ENCODE assay signal across 5 worm cellular contexts in the genomic region with DNA sequence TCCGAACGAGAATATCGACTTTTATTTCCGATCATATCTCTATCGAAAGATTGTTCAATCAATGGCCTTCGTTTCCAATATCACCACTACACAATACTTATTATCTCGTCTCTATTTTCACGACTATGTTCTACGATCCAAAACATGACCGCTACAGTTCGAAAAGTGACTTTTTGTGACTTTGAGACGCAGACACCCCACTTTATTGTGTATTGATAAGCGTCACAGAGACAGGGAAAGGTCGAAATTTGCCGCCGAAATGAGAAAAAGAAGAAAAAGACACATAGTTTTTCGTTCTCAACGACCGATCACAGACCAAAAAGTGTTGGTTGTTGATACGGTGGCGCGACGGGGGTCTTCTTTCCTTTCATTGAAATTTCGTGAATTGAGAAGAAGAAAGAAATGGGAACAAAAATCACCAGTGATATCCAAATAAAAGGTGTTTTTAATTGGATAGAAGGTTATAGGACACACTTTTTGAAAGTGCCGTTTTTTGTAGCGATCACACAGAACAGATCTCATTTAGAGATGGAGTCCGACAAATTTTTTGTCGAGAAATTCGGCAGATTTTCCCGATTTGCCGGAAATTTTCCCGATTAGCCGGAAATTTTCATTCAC.
A peak's percentile ranks its signal among the peaks of the same experiment; 100 is the strongest.
TF ChIP-seq lines count a peak whose summit lies in the region.

No protein-coding gene starts in this region.

TF ChIP-seq in whole organism, L1 larva, 84 proteins besides CTCF, POLR2A, EP300 and RAD21 (continues in another document):
- TF ChIP-seq tbx-2 (tag; optimal IDR thresholded peaks at IDR 0.05; lab: Kevin White, UChicago) = peak; percentile 38
- TF ChIP-seq C34B4.2 (tag; optimal IDR thresholded peaks at IDR 0.05; lab: Kevin White, UChicago) = no peak
- TF ChIP-seq elt-3 (tag; optimal IDR thresholded peaks at IDR 0.05; lab: Kevin White, UChicago) = peak in 5 of 6 experiments; percentile 45 to 96 (median 80)
- TF ChIP-seq fkh-4 (tag; optimal IDR thresholded peaks at IDR 0.05; lab: Kevin White, UChicago; ENCODE audit: borderline replicate concordance) = no peak
- no peak for TF ChIP-seq alr-1 (tag; optimal IDR thresholded peaks at IDR 0.05; lab: Kevin White, UChicago; ENCODE audit: borderline replicate concordance)
- TF ChIP-seq lir-3 (tag; optimal IDR thresholded peaks at IDR 0.05; lab: Kevin White, UChicago; ENCODE audit: poor library complexity) = no peak
- peak; percentile 84 for TF ChIP-seq nhr-20 (tag; optimal IDR thresholded peaks at IDR 0.05; lab: Kevin White, UChicago)
- TF ChIP-seq nhr-19 (GFP tag; conservative IDR thresholded peaks at IDR 0.05; lab: Robert Waterston, UW) = peak; percentile 26; the same call in 1 of the 2 replicates
- no peak for TF ChIP-seq fos-1 (tag; optimal IDR thresholded peaks at IDR 0.05; lab: Kevin White, UChicago)
- TF ChIP-seq snu-23 (GFP tag; optimal IDR thresholded peaks at IDR 0.05; lab: Kevin White, UChicago) = peak; percentile 36
- no peak for TF ChIP-seq lin-15B (tag; optimal IDR thresholded peaks at IDR 0.05; lab: Kevin White, UChicago)
- TF ChIP-seq unc-86 (tag; optimal IDR thresholded peaks at IDR 0.05; lab: Kevin White, UChicago) = no peak
- TF ChIP-seq nhr-12 (tag; optimal IDR thresholded peaks at IDR 0.05; lab: Kevin White, UChicago) = no peak
- TF ChIP-seq nhr-85 (tag; lab: Kevin White, UChicago) = peak; percentile 94
- peak in 1 of 2 experiments; percentile 38 for TF ChIP-seq lsy-2 (tag; optimal IDR thresholded peaks at IDR 0.05; lab: Kevin White, UChicago)
- TF ChIP-seq mep-1 (tag; optimal IDR thresholded peaks at IDR 0.05; lab: Kevin White, UChicago) = peak; percentile 5

TF ChIP-seq in whole organism, L2 larva, 48 proteins besides CTCF, POLR2A, EP300 and RAD21 (continues in another document):
- TF ChIP-seq nhr-21 (tag; optimal IDR thresholded peaks at IDR 0.05; lab: Kevin White, UChicago) (peak; percentile 89), ceh-82 (tag; optimal IDR thresholded peaks at IDR 0.05; lab: Kevin White, UChicago) (no peak), aly-2 (tag; optimal IDR thresholded peaks at IDR 0.05; lab: Kevin White, UChicago) (no peak), sma-9 (GFP tag; optimal IDR thresholded peaks at IDR 0.05; lab: Kevin White, UChicago) (peak; percentile 92), sma-9 (tag; optimal IDR thresholded peaks at IDR 0.05; lab: Kevin White, UChicago) (no peak), snpc-4 (tag; optimal IDR thresholded peaks at IDR 0.05; lab: Kevin White, UChicago) (no peak), lsy-2 (tag; optimal IDR thresholded peaks at IDR 0.05; lab: Kevin White, UChicago) (peak in 1 of 2 experiments; percentile 1), elt-3 (tag; optimal IDR thresholded peaks at IDR 0.05; lab: Kevin White, UChicago) (no peak), zag-1 (tag; optimal IDR thresholded peaks at IDR 0.05; lab: Kevin White, UChicago) (no peak), mdl-1 (tag; optimal IDR thresholded peaks at IDR 0.05; lab: Kevin White, UChicago) (peak in 1 of 2 experiments; percentile 10), sma-3 (GFP tag; optimal IDR thresholded peaks at IDR 0.05; lab: Kevin White, UChicago) (peak; percentile 79), lin-39 (tag; optimal IDR thresholded peaks at IDR 0.05; lab: Kevin White, UChicago) (no peak), crh-2 (tag; optimal IDR thresholded peaks at IDR 0.05; lab: Kevin White, UChicago) (peak; percentile 45), nhr-129 (tag; optimal IDR thresholded peaks at IDR 0.05; lab: Kevin White, UChicago) (peak; percentile 22), ama-1 (optimal IDR thresholded peaks at IDR 0.05; lab: Kevin White, UChicago) (no peak), peb-1 (tag; optimal IDR thresholded peaks at IDR 0.05; lab: Kevin White, UChicago) (no peak), ceh-16 (tag; optimal IDR thresholded peaks at IDR 0.05; lab: Kevin White, UChicago) (no peak), nhr-77 (tag; optimal IDR thresholded peaks at IDR 0.05; lab: Kevin White, UChicago) (no peak)

TF ChIP-seq in whole organism, L3 larva, 47 proteins besides CTCF, POLR2A, EP300 and RAD21 (continues in another document):
- TF ChIP-seq unc-39 (tag; optimal IDR thresholded peaks at IDR 0.05; lab: Kevin White, UChicago) (no peak), sea-2 (GFP tag; optimal IDR thresholded peaks at IDR 0.05; lab: Kevin White, UChicago) (no peak), elt-2 (tag; optimal IDR thresholded peaks at IDR 0.05; lab: Kevin White, UChicago) (peak; percentile 58), lin-15B (tag; optimal IDR thresholded peaks at IDR 0.05; lab: Kevin White, UChicago) (no peak), ceh-28 (tag; optimal IDR thresholded peaks at IDR 0.05; lab: Kevin White, UChicago) (peak; percentile 24), fkh-10 (GFP tag; optimal IDR thresholded peaks at IDR 0.05; lab: Kevin White, UChicago) (no peak), nhr-11 (tag; optimal IDR thresholded peaks at IDR 0.05; lab: Kevin White, UChicago) (no peak), ZK546.5 (tag; optimal IDR thresholded peaks at IDR 0.05; lab: Kevin White, UChicago) (no peak), snpc-4 (tag; optimal IDR thresholded peaks at IDR 0.05; lab: Kevin White, UChicago) (no peak), pqm-1 (tag; optimal IDR thresholded peaks at IDR 0.05; lab: Kevin White, UChicago) (peak; percentile 59), lsy-12 (tag; optimal IDR thresholded peaks at IDR 0.05; lab: Kevin White, UChicago) (no peak), nhr-67 (tag; optimal IDR thresholded peaks at IDR 0.05; lab: Kevin White, UChicago) (no peak), unc-62 (GFP tag; optimal IDR thresholded peaks at IDR 0.05; lab: Kevin White, UChicago) (no peak), nhr-43 (tag; optimal IDR thresholded peaks at IDR 0.05; lab: Kevin White, UChicago; ENCODE audit: poor library complexity, severe bottlenecking) (peak; percentile 62), jun-1 (tag; optimal IDR thresholded peaks at IDR 0.05; lab: Kevin White, UChicago) (peak; percentile 29), fos-1 (tag; optimal IDR thresholded peaks at IDR 0.05; lab: Kevin White, UChicago) (no peak), pha-4 (tag; optimal IDR thresholded peaks at IDR 0.05; lab: Kevin White, UChicago) (peak; percentile 56), mdl-1 (tag; optimal IDR thresholded peaks at IDR 0.05; lab: Kevin White, UChicago) (no peak)

TF ChIP-seq in whole organism, L4 larva, 104 proteins besides CTCF, POLR2A, EP300 and RAD21 (continues in another document):
- no peak for TF ChIP-seq lin-1 (GFP tag; IDR thresholded peaks at IDR 0.05; lab: Robert Waterston, UW)
- peak in 1 of 2 experiments; percentile 50 for TF ChIP-seq mdl-1 (tag; optimal IDR thresholded peaks at IDR 0.05; lab: Kevin White, UChicago)
- TF ChIP-seq ZK546.5 (tag; optimal IDR thresholded peaks at IDR 0.05; lab: Kevin White, UChicago) = no peak
- TF ChIP-seq nhr-28 (tag; optimal IDR thresholded peaks at IDR 0.05; lab: Kevin White, UChicago) = peak; percentile 92
- peak; percentile 97 for TF ChIP-seq dmd-6 (GFP tag; IDR thresholded peaks at IDR 0.05; lab: Robert Waterston, UW)
- peak in 1 of 2 experiments; percentile 41 for TF ChIP-seq unc-62 (GFP tag; optimal IDR thresholded peaks at IDR 0.05 in 1 of 2; lab: Kevin White, UChicago)
- TF ChIP-seq unc-62 (tag; optimal IDR thresholded peaks at IDR 0.05; lab: Kevin White, UChicago) = no peak
- peak; percentile 54 for TF ChIP-seq aha-1 (tag; lab: Kevin White, UChicago)
- peak; percentile 63 for TF ChIP-seq dve-1 (tag; optimal IDR thresholded peaks at IDR 0.05; lab: Kevin White, UChicago; ENCODE audit: insufficient read depth)
- no peak for TF ChIP-seq F26F4.8 (GFP tag; conservative IDR thresholded peaks at IDR 0.05; lab: Robert Waterston, UW)
- peak in 1 of 2 experiments; percentile 27 for TF ChIP-seq lsy-2 (tag; optimal IDR thresholded peaks at IDR 0.05; lab: Kevin White, UChicago)
- TF ChIP-seq mep-1 (tag; optimal IDR thresholded peaks at IDR 0.05; lab: Kevin White, UChicago) = peak; percentile 25
- peak; percentile 45 for TF ChIP-seq hlh-30 (tag; optimal IDR thresholded peaks at IDR 0.05; lab: Kevin White, UChicago; ENCODE audit: insufficient read depth)
- TF ChIP-seq lin-38 (GFP tag; IDR thresholded peaks at IDR 0.05; lab: Robert Waterston, UW) = no peak
- peak; percentile 78 for TF ChIP-seq nhr-48 (tag; optimal IDR thresholded peaks at IDR 0.05; lab: Kevin White, UChicago)
- TF ChIP-seq nhr-237 (tag; optimal IDR thresholded peaks at IDR 0.05; lab: Kevin White, UChicago) = no peak
- TF ChIP-seq pqm-1 (tag; optimal IDR thresholded peaks at IDR 0.05; lab: Kevin White, UChicago) = peak; percentile 56
- TF ChIP-seq daf-16 (GFP tag; optimal IDR thresholded peaks at IDR 0.05; lab: Kevin White, UChicago) = no peak
- peak; percentile 65 for TF ChIP-seq daf-16 (tag; optimal IDR thresholded peaks at IDR 0.05; lab: Kevin White, UChicago)

TF ChIP-seq in whole organism, young adult, 124 proteins besides CTCF, POLR2A, EP300 and RAD21:
- TF ChIP-seq nhr-80 (tag; optimal IDR thresholded peaks at IDR 0.05; lab: Kevin White, UChicago) (peak; percentile 75), ztf-26 (tag; optimal IDR thresholded peaks at IDR 0.05; lab: Kevin White, UChicago) (peak; percentile 38), cebp-1 (GFP tag; IDR thresholded peaks at IDR 0.05; lab: Robert Waterston, UW) (no peak), cebp-1 (tag; optimal IDR thresholded peaks at IDR 0.05; lab: Kevin White, UChicago) (peak; percentile 0), lin-40 (tag; optimal IDR thresholded peaks at IDR 0.05; lab: Kevin White, UChicago) (peak; percentile 13), snpc-3.4 (tag; optimal IDR thresholded peaks at IDR 0.05; lab: Kevin White, UChicago) (no peak)
TF ChIP-seq in whole organism, young adult: peak in this region for 4.
